Worm (Caenorhabditis elegans): ENCODE measurements around the gene F59B2.8.

The F59B2.8 gene

ce11 chrIII:9051119-9051597 is 41.2 kb upstream of the F59B2.8 start (continued):
- peak in 1 of 2 experiments; percentile 4; a peak in 1 of 4 replicates for TF ChIP-seq madf-5 (GFP tag; IDR thresholded peaks at IDR 0.05)
- TF ChIP-seq attf-4 (tag; optimal IDR thresholded peaks at IDR 0.05): peak; percentile 2
- TF ChIP-seq set-16 (GFP tag; IDR thresholded peaks at IDR 0.05): no peak
- peak; percentile 86 for TF ChIP-seq sdz-12 (GFP tag; optimal IDR thresholded peaks at IDR 0.05)
- TF ChIP-seq mxl-2 (GFP tag; conservative IDR thresholded peaks at IDR 0.05): no peak

- TF ChIP-seq tag-97 (GFP tag; IDR thresholded peaks at IDR 0.05) (no peak), daf-16 (GFP tag; optimal IDR thresholded peaks at IDR 0.05) (no peak), daf-16 (tag; optimal IDR thresholded peaks at IDR 0.05) (no peak), daf-8 (GFP tag; IDR thresholded peaks at IDR 0.05) (no peak), F49E8.2 (tag; optimal IDR thresholded peaks at IDR 0.05; ENCODE audit: borderline replicate concordance) (no peak), Y48G9A.11 (GFP tag; IDR thresholded peaks at IDR 0.05) (no peak), unc-62 (GFP tag; optimal IDR thresholded peaks at IDR 0.05 in 1 of 2) (no peak), unc-62 (tag; optimal IDR thresholded peaks at IDR 0.05) (no peak), lin-13 (GFP tag; optimal IDR thresholded peaks at IDR 0.05) (no peak), hif-1 (tag; optimal IDR thresholded peaks at IDR 0.05) (no peak), ceh-28 (tag; optimal IDR thresholded peaks at IDR 0.05) (no peak), mes-2 (tag; optimal IDR thresholded peaks at IDR 0.05; ENCODE audit: poor library complexity, severe bottlenecking) (no peak), F44E2.7 (GFP tag; IDR thresholded peaks at IDR 0.05) (no peak), duxl-1 (tag; optimal IDR thresholded peaks at IDR 0.05; ENCODE audit: poor library complexity) (no peak)
Observed at ce11 chrIII:9050600-9050999, 40.6 kb upstream of the F59B2.8 start, which contains the start of gene ikke-1. TSS of gene ikke-1 (minus strand) at chrIII:9050700.

- TF ChIP-seq aha-1 (tag): peak; percentile 86
- TF ChIP-seq daf-8 (GFP tag; IDR thresholded peaks at IDR 0.05): no peak
Observed at ce11 chrIII:9047260-9047659, 37.3 kb upstream of the F59B2.8 start.

DNA sequence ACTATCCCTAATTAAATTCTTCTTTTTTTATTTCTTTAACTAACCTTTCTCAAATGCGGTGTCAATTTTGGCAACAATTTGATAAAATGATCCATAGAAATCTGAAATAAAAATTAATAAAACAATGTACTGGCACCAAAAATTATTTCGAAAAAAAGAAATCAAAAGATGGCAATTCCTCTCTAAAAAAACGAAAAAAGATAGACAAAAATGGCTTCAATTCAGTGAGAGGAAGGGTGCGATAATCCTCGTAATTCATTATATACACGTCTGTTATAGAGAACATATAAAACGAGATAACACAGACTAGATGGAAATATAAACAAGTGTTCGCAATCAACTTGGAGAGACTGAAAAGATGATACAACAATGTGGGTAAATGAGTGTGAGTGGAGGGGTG is 35.8 kb upstream of the F59B2.8 start, which contains the start of gene R107.2:
Gene R107.2, minus strand, starts transcription at position 101 of the 400 bp plus-strand sequence.
- TF ChIP-seq sdz-12 (GFP tag; optimal IDR thresholded peaks at IDR 0.05) (no peak), dve-1 (tag; optimal IDR thresholded peaks at IDR 0.05; ENCODE audit: insufficient read depth) (peak; percentile 6), daf-16 (GFP tag; optimal IDR thresholded peaks at IDR 0.05) (no peak), daf-16 (tag; optimal IDR thresholded peaks at IDR 0.05) (peak; percentile 11), egl-27 (tag; optimal IDR thresholded peaks at IDR 0.05) (no peak), zfp-2 (tag; optimal IDR thresholded peaks at IDR 0.05) (no peak), ces-1 (GFP tag; optimal IDR thresholded peaks at IDR 0.05) (no peak), mep-1 (tag; optimal IDR thresholded peaks at IDR 0.05) (no peak), ztf-7 (tag; optimal IDR thresholded peaks at IDR 0.05) (no peak), D1046.2 (GFP tag; IDR thresholded peaks at IDR 0.05) (no peak)

ce11 chrIII:9043200-9043599 is 33.2 kb upstream of the F59B2.8 start, which contains the start of gene nac-2:
TSS of gene nac-2 (minus strand) at chrIII:9043300.
- no peak for TF ChIP-seq ZK337.2 (GFP tag; IDR thresholded peaks at IDR 0.05)
- no peak for TF ChIP-seq vab-7 (GFP tag; IDR thresholded peaks at IDR 0.05)
- no peak for TF ChIP-seq skn-1 (tag; optimal IDR thresholded peaks at IDR 0.05)
- TF ChIP-seq daf-16 (GFP tag; optimal IDR thresholded peaks at IDR 0.05): no peak
- TF ChIP-seq daf-16 (tag; optimal IDR thresholded peaks at IDR 0.05): peak; percentile 15
- TF ChIP-seq spr-1 (tag; optimal IDR thresholded peaks at IDR 0.05): no peak
- TF ChIP-seq nhr-10 (tag; optimal IDR thresholded peaks at IDR 0.05): no peak

- TF ChIP-seq saeg-2 (GFP tag; IDR thresholded peaks at IDR 0.05) (no peak), F37D6.2 (tag; optimal IDR thresholded peaks at IDR 0.05) (no peak), php-3 (GFP tag; IDR thresholded peaks at IDR 0.05) (no peak), T26A8.4 (GFP tag; IDR thresholded peaks at IDR 0.05) (no peak), nhr-25 (tag; optimal IDR thresholded peaks at IDR 0.05; ENCODE audit: borderline replicate concordance, insufficient read depth) (no peak), ceh-82 (tag; optimal IDR thresholded peaks at IDR 0.05) (no peak), mep-1 (tag; optimal IDR thresholded peaks at IDR 0.05) (no peak), nhr-11 (tag; optimal IDR thresholded peaks at IDR 0.05) (no peak), tag-97 (GFP tag; IDR thresholded peaks at IDR 0.05) (no peak), egl-43 (GFP tag; IDR thresholded peaks at IDR 0.05) (no peak)
Observed at ce11 chrIII:9037658-9038057, 27.7 kb upstream of the F59B2.8 start, which contains the start of gene R107.9. TSS of gene R107.9 (plus strand) at chrIII:9037958.
